Worm (Caenorhabditis elegans): ENCODE data around the gene algn-3.
"Not testable (repeated sequence)": the region's sequence is repeated elsewhere in the genome, so short reads cannot be mapped to it uniquely, and the experiment has no call there.

The algn-3 gene

DNA sequence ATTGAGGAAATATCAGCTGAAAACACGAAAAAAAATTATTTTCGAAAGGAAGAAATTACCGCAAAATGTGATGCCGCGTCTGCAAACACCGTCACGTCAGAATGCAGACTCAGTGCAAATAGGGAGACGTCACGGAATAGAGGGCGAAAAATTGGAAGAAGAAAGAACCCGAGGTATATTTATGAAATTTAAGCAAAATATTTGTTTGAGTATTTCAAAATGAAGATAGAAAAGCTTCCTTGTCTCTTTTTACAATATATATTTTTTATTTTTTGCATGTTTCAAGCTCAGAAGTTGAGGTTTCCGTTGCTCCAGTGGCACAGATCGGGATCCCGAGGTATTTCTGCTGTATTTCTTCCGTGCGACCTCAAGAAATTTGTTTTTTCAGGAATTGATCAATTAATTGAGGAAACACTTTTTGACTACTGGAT lies 11.2 kb upstream of the algn-3 start, which contains the start of gene W03H9.2 (continued):
- TF ChIP-seq nhr-90 (tag; optimal IDR thresholded peaks at IDR 0.05) (no peak), unc-62 (GFP tag; optimal IDR thresholded peaks at IDR 0.05) (no peak), mel-28 (tag; optimal IDR thresholded peaks at IDR 0.05; ENCODE audit: borderline replicate concordance) (no peak), T07F8.4 (tag; optimal IDR thresholded peaks at IDR 0.05) (no peak), T26A5.8 (tag; optimal IDR thresholded peaks at IDR 0.05) (no peak), dpl-1 (GFP tag; optimal IDR thresholded peaks at IDR 0.05) (peak; percentile 7), K12H6.12 (tag; optimal IDR thresholded peaks at IDR 0.05) (peak; percentile 74), ceh-100 (GFP tag; IDR thresholded peaks at IDR 0.05) (peak; percentile 96), ztf-18 (tag; optimal IDR thresholded peaks at IDR 0.05) (peak; percentile 60), lin-35 (GFP tag; optimal IDR thresholded peaks at IDR 0.05) (peak in 1 of 3 experiments; percentile 65), let-607 (tag; optimal IDR thresholded peaks at IDR 0.05) (peak in 1 of 2 experiments; percentile 43), madf-3 (GFP tag; IDR thresholded peaks at IDR 0.05) (no peak), akir-1 (GFP tag; optimal IDR thresholded peaks at IDR 0.05) (peak; percentile 34), cebp-1 (GFP tag; IDR thresholded peaks at IDR 0.05) (no peak), cebp-1 (tag; optimal IDR thresholded peaks at IDR 0.05) (peak; percentile 51), madf-10 (tag; optimal IDR thresholded peaks at IDR 0.05) (peak; percentile 67), hsf-1 (GFP tag; IDR thresholded peaks at IDR 0.05) (no peak), F57A8.1 (GFP tag; optimal IDR thresholded peaks at IDR 0.05) (no peak), pbrm-1 (GFP tag; IDR thresholded peaks at IDR 0.05) (peak; percentile 43; the same call in 1 of the 2 replicates), B0336.3 (GFP tag; IDR thresholded peaks at IDR 0.05) (no peak), Y53G8AR.9 (GFP tag; conservative IDR thresholded peaks at IDR 0.05) (no peak), mcd-1 (GFP tag; IDR thresholded peaks at IDR 0.05) (peak; percentile 69)

DNA sequence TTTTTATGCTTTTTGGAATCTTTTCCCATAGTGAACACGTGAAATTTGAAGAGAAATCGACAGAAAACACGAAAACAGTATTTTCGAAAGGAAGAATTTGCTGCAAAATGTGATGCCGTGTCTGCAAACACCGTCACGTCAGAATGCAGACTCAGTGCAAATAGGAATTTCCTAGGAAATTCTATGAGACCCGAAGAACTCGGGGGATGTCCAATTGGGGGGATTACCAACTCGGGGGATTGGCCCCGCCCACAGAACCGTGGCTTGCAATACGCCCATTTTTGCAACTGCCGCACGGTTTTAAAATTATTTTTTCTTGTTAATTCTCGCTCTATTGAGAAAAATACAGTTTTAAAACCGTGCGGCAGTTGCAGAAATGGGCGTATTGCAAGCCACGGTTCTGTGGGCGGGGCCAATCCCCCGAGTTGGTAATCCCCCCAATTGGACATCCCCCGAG lies 9.5 kb upstream of the algn-3 start, which contains the start of gene cacn-1:
Gene cacn-1, minus strand, starts transcription at position 51 of the 457 bp plus-strand sequence.
- TF ChIP-seq B0019.2 (GFP tag; conservative IDR thresholded peaks at IDR 0.05): 0 out of 2 replicates have a peak, but pooled peaks have one; percentile 24
- TF ChIP-seq D2030.7 (GFP tag; IDR thresholded peaks at IDR 0.05): peak; percentile 47; the same call in 1 of the 2 replicates
- TF ChIP-seq hsf-1 (GFP tag; IDR thresholded peaks at IDR 0.05): 0 out of 2 replicates have a peak, but pooled peaks have one; percentile 21
- TF ChIP-seq pbrm-1 (GFP tag; IDR thresholded peaks at IDR 0.05): peak; percentile 56; the same call in 1 of the 2 replicates
- peak; percentile 79 for TF ChIP-seq dox-1 (GFP tag; IDR thresholded peaks at IDR 0.05)
- peak; percentile 38; the same call in 1 of the 2 replicates for TF ChIP-seq rcor-1 (GFP tag; IDR thresholded peaks at IDR 0.05)
- TF ChIP-seq C06A6.2 (GFP tag; conservative IDR thresholded peaks at IDR 0.05): peak; percentile 84
- peak; percentile 55 for TF ChIP-seq egrh-3 (GFP tag; IDR thresholded peaks at IDR 0.05)
- peak; percentile 39 for TF ChIP-seq madf-10 (tag; optimal IDR thresholded peaks at IDR 0.05)
- not testable (repeated sequence) for TF ChIP-seq snpc-4 (GFP tag; optimal IDR thresholded peaks at IDR 0.05); rpc-1 (tag; optimal IDR thresholded peaks at IDR 0.05)
- peak in 2 of 4 experiments; percentile 35 to 41 for TF ChIP-seq snpc-4 (tag; optimal IDR thresholded peaks at IDR 0.05)
- TF ChIP-seq Y53G8AR.9 (GFP tag; conservative IDR thresholded peaks at IDR 0.05): peak; percentile 58; the same call in 1 of the 2 replicates
- 0 out of 2 replicates have a peak, but pooled peaks have one; percentile 50 for TF ChIP-seq cebp-1 (GFP tag; IDR thresholded peaks at IDR 0.05)
- peak; percentile 73 for TF ChIP-seq cebp-1 (tag; optimal IDR thresholded peaks at IDR 0.05)
- TF ChIP-seq madf-3 (GFP tag; IDR thresholded peaks at IDR 0.05): peak; percentile 79; the same call in 1 of the 2 replicates
- 0 out of 2 replicates have a peak, but pooled peaks have one; percentile 30 for TF ChIP-seq bed-2 (GFP tag; IDR thresholded peaks at IDR 0.05)
- TF ChIP-seq ekl-4 (GFP tag; IDR thresholded peaks at IDR 0.05): peak; percentile 69
- TF ChIP-seq lir-1 (GFP tag; conservative IDR thresholded peaks at IDR 0.05): 0 out of 2 replicates have a peak, but pooled peaks have one; percentile 14
- peak; percentile 37 for TF ChIP-seq attf-5 (GFP tag; optimal IDR thresholded peaks at IDR 0.05)
- peak; percentile 10 for TF ChIP-seq F49E8.2 (tag; optimal IDR thresholded peaks at IDR 0.05; ENCODE audit: insufficient read depth)
- peak; percentile 34; the same call in 1 of the 2 replicates for TF ChIP-seq madf-6 (GFP tag; IDR thresholded peaks at IDR 0.05)
- TF ChIP-seq lin-40 (tag; optimal IDR thresholded peaks at IDR 0.05): peak; percentile 71
- TF ChIP-seq egl-44 (GFP tag; IDR thresholded peaks at IDR 0.05): peak; percentile 19; the same call in 1 of the 2 replicates
- TF ChIP-seq Y56A3A.18 (GFP tag; IDR thresholded peaks at IDR 0.05): 0 out of 2 replicates have a peak, but pooled peaks have one; percentile 46
- TF ChIP-seq Y95B8A.8 (GFP tag; IDR thresholded peaks at IDR 0.05): peak; percentile 29; the same call in 1 of the 2 replicates
- TF ChIP-seq K11D2.4 (GFP tag; IDR thresholded peaks at IDR 0.05): peak; percentile 67
- TF ChIP-seq ztf-28 (GFP tag; IDR thresholded peaks at IDR 0.05): peak; percentile 67; the same call in 1 of the 2 replicates
- TF ChIP-seq rpc-1 (optimal IDR thresholded peaks at IDR 0.05): peak; percentile 3
- TF ChIP-seq hmg-1.2 (GFP tag; IDR thresholded peaks at IDR 0.05): peak; percentile 62
- peak; percentile 37; the same call in 1 of the 2 replicates for TF ChIP-seq attf-3 (GFP tag; conservative IDR thresholded peaks at IDR 0.05)

Measured in whole organism, young adult.